Fruit fly (Drosophila melanogaster): ENCODE results near the gene CG9886.

Gene CG9886

dm6 chr2L:2426444-2427188 lies 6.0 kb downstream of the CG9886 start:
- TF ChIP-seq EcR (GFP tag; optimal IDR thresholded peaks at IDR 0.05) (no peak), pan (optimal IDR thresholded peaks at IDR 0.05) (no peak), usp (GFP tag; optimal IDR thresholded peaks at IDR 0.05) (no peak)

- TF ChIP-seq EcR (GFP tag; optimal IDR thresholded peaks at IDR 0.05), result no peak
- no peak for TF ChIP-seq Dll (optimal IDR thresholded peaks at IDR 0.05)
- TF ChIP-seq usp (GFP tag; optimal IDR thresholded peaks at IDR 0.05), result no peak
- TF ChIP-seq pan (optimal IDR thresholded peaks at IDR 0.05), result no peak
- no peak for TF ChIP-seq CG8478 (optimal IDR thresholded peaks at IDR 0.05)
- TF ChIP-seq psq (optimal IDR thresholded peaks at IDR 0.05), result no peak
Observed at dm6 chr2L:2427384-2428208, 7.0 kb downstream of the CG9886 start.

dm6 chr2L:2428209-2428488 lies 7.5 kb downstream of the CG9886 start, which contains the start of gene dpp:
Gene dpp, plus strand, starts transcription at chr2L:2428372.
- TF ChIP-seq EcR (GFP tag; optimal IDR thresholded peaks at IDR 0.05), result no peak
- TF ChIP-seq usp (GFP tag; optimal IDR thresholded peaks at IDR 0.05), result no peak
- no peak for TF ChIP-seq psq (optimal IDR thresholded peaks at IDR 0.05)
- TF ChIP-seq CG8478 (optimal IDR thresholded peaks at IDR 0.05), result no peak
- no peak for TF ChIP-seq Dll (optimal IDR thresholded peaks at IDR 0.05)
- no peak for TF ChIP-seq pan (optimal IDR thresholded peaks at IDR 0.05)

dm6 chr2L:2429588-2429987 lies 9.0 kb downstream of the CG9886 start:
- TF ChIP-seq usp (GFP tag; optimal IDR thresholded peaks at IDR 0.05) (no peak), psq (optimal IDR thresholded peaks at IDR 0.05) (no peak), pan (optimal IDR thresholded peaks at IDR 0.05) (no peak)

dm6 chr2L:2430251-2430650 lies 9.6 kb downstream of the CG9886 start:
- TF ChIP-seq CG8478 (optimal IDR thresholded peaks at IDR 0.05) (no peak), Dll (optimal IDR thresholded peaks at IDR 0.05) (no peak), psq (optimal IDR thresholded peaks at IDR 0.05) (no peak), pan (optimal IDR thresholded peaks at IDR 0.05) (no peak), usp (GFP tag; optimal IDR thresholded peaks at IDR 0.05) (no peak), EcR (GFP tag; optimal IDR thresholded peaks at IDR 0.05) (no peak)

- no peak for TF ChIP-seq CG8478 (optimal IDR thresholded peaks at IDR 0.05)
- no peak for TF ChIP-seq usp (GFP tag; optimal IDR thresholded peaks at IDR 0.05)
- TF ChIP-seq pan (optimal IDR thresholded peaks at IDR 0.05), result no peak
- no peak for TF ChIP-seq psq (optimal IDR thresholded peaks at IDR 0.05)
- TF ChIP-seq Dll (optimal IDR thresholded peaks at IDR 0.05), result no peak
- TF ChIP-seq EcR (GFP tag; optimal IDR thresholded peaks at IDR 0.05), result no peak
Observed at dm6 chr2L:2432809-2433493, 12.3 kb downstream of the CG9886 start.

- TF ChIP-seq pan (optimal IDR thresholded peaks at IDR 0.05) (no peak), EcR (GFP tag; optimal IDR thresholded peaks at IDR 0.05) (no peak), usp (GFP tag; optimal IDR thresholded peaks at IDR 0.05) (no peak), Dll (optimal IDR thresholded peaks at IDR 0.05) (no peak), CG8478 (optimal IDR thresholded peaks at IDR 0.05) (no peak), psq (optimal IDR thresholded peaks at IDR 0.05) (no peak)
Observed at dm6 chr2L:2433494-2434054, 12.9 kb downstream of the CG9886 start.

dm6 chr2L:2434222-2434621 lies 13.6 kb downstream of the CG9886 start:
- TF ChIP-seq CG8478 (optimal IDR thresholded peaks at IDR 0.05) (no peak), pan (optimal IDR thresholded peaks at IDR 0.05) (no peak), psq (optimal IDR thresholded peaks at IDR 0.05) (no peak), EcR (GFP tag; optimal IDR thresholded peaks at IDR 0.05) (no peak), Dll (optimal IDR thresholded peaks at IDR 0.05) (no peak), usp (GFP tag; optimal IDR thresholded peaks at IDR 0.05) (no peak)

dm6 chr2L:2436258-2436657 lies 15.6 kb downstream of the CG9886 start:
- TF ChIP-seq EcR (GFP tag; optimal IDR thresholded peaks at IDR 0.05), result no peak

dm6 chr2L:2438640-2439276 lies 18.1 kb downstream of the CG9886 start:
- TF ChIP-seq psq (optimal IDR thresholded peaks at IDR 0.05), result no peak
- no peak for TF ChIP-seq Dll (optimal IDR thresholded peaks at IDR 0.05)
- TF ChIP-seq pan (optimal IDR thresholded peaks at IDR 0.05), result no peak
- no peak for TF ChIP-seq CG8478 (optimal IDR thresholded peaks at IDR 0.05)
- no peak for TF ChIP-seq EcR (GFP tag; optimal IDR thresholded peaks at IDR 0.05)
- no peak for TF ChIP-seq usp (GFP tag; optimal IDR thresholded peaks at IDR 0.05)

dm6 chr2L:2448514-2448913 lies 27.9 kb downstream of the CG9886 start:
- TF ChIP-seq psq (optimal IDR thresholded peaks at IDR 0.05) (no peak), CG8478 (optimal IDR thresholded peaks at IDR 0.05) (no peak), Dll (optimal IDR thresholded peaks at IDR 0.05) (no peak), pan (optimal IDR thresholded peaks at IDR 0.05) (no peak), EcR (GFP tag; optimal IDR thresholded peaks at IDR 0.05) (no peak), usp (GFP tag; optimal IDR thresholded peaks at IDR 0.05) (no peak)

- TF ChIP-seq pan (optimal IDR thresholded peaks at IDR 0.05), result no peak
- no peak for TF ChIP-seq Dll (optimal IDR thresholded peaks at IDR 0.05)
- TF ChIP-seq usp (GFP tag; optimal IDR thresholded peaks at IDR 0.05), result no peak
- no peak for TF ChIP-seq CG8478 (optimal IDR thresholded peaks at IDR 0.05)
- TF ChIP-seq EcR (GFP tag; optimal IDR thresholded peaks at IDR 0.05), result no peak
- TF ChIP-seq psq (optimal IDR thresholded peaks at IDR 0.05), result no peak
Observed at dm6 chr2L:2449665-2450064, 29.0 kb downstream of the CG9886 start.
